Fruit fly (Drosophila melanogaster) whole organism, embryonic: Measurements from ENCODE around the gene Muc68D.

Source experiments
- Abd-B ChIP-seq: fragments of 200-800 bp; sonication (Bioruptor generic); optimal IDR thresholded peaks from 2 replicates; lab custom pipeline; 2018; ENCODE audit warnings: missing biosample characterization, mild to moderate bottlenecking, missing genetic modification characterization, moderate library complexity
- Adf1 ChIP-seq: fragments of 200-800 bp; sonication (Bioruptor generic); IDR thresholded peaks from 2 replicates; pipeline ENCODE4 v1.3.6; 2022; ENCODE audit warnings: missing biosample characterization, missing genetic modification characterization
- Atf-2 ChIP-seq: fragments of 200-800 bp; sonication (Bioruptor generic); optimal IDR thresholded peaks from 2 replicates; lab custom pipeline; 2016; ENCODE audit warnings: missing biosample characterization, missing genetic modification characterization
- CG10147 ChIP-seq: fragments of 200-800 bp; sonication (Bioruptor generic); optimal IDR thresholded peaks from 2 replicates; lab custom pipeline; 2019; ENCODE audit warnings: missing biosample characterization, mild to moderate bottlenecking, missing genetic modification characterization, moderate library complexity
- CG10565 ChIP-seq: fragments of 200-800 bp; sonication (Bioruptor generic); optimal IDR thresholded peaks from 3 replicates; lab custom pipeline; 2016; ENCODE audit warnings: missing biosample characterization, mild to moderate bottlenecking, missing genetic modification characterization
- CG15073 ChIP-seq: fragments of 200-800 bp; sonication (Bioruptor generic); optimal IDR thresholded peaks from 2 replicates; lab custom pipeline; 2016; ENCODE audit warnings: missing biosample characterization, missing genetic modification characterization
- CG15696 ChIP-seq: fragments of 200-800 bp; sonication (Bioruptor generic); optimal IDR thresholded peaks from 2 replicates; lab custom pipeline; 2019; ENCODE audit warnings: missing biosample characterization, mild to moderate bottlenecking, missing genetic modification characterization, moderate library complexity
- CG16779 ChIP-seq: fragments of 200-800 bp; sonication (Bioruptor generic); IDR thresholded peaks from 2 replicates; pipeline ENCODE4 v1.3.6; 2022; ENCODE audit warnings: missing biosample characterization, missing genetic modification characterization
- CG16863 ChIP-seq: fragments of 200-800 bp; sonication (Bioruptor generic); optimal IDR thresholded peaks from 3 replicates; lab custom pipeline; 2016; ENCODE audit warnings: missing biosample characterization, missing genetic modification characterization
- CG17568 ChIP-seq: fragments of 200-800 bp; sonication (Bioruptor generic); optimal IDR thresholded peaks from 2 replicates; lab custom pipeline; 2018; ENCODE audit warnings: missing biosample characterization, mild to moderate bottlenecking, missing genetic modification characterization, moderate library complexity
- CG18011 ChIP-seq: fragments of 200-800 bp; sonication (Bioruptor generic); optimal IDR thresholded peaks from 2 replicates; lab custom pipeline; 2017; ENCODE audit warnings: missing biosample characterization, missing genetic modification characterization, mild to moderate bottlenecking, moderate library complexity, missing genotype
- CG2199 ChIP-seq: fragments of 200-800 bp; sonication (Bioruptor generic); IDR thresholded peaks from 3 replicates; pipeline ENCODE4 v1.3.6; 2022; ENCODE audit warnings: missing biosample characterization, missing genetic modification characterization
- CG33213 ChIP-seq: fragments of 200-800 bp; sonication (Bioruptor generic); optimal IDR thresholded peaks from 3 replicates; lab custom pipeline; 2016; ENCODE audit warnings: missing biosample characterization, missing genetic modification characterization
- CG42726 ChIP-seq: fragments of 200-800 bp; sonication (Bioruptor generic); IDR thresholded peaks from 2 replicates; pipeline ENCODE4 v1.3.6; 2022; ENCODE audit warnings: missing biosample characterization, missing genetic modification characterization; ENCODE audit not compliant: partially characterized antibody
- CG5953 ChIP-seq: fragments of 200-800 bp; sonication (Bioruptor generic); IDR thresholded peaks from 2 replicates; pipeline ENCODE4 v1.3.6; 2022; ENCODE audit warnings: missing biosample characterization, missing genetic modification characterization
- CG6791 ChIP-seq: fragments of 200-800 bp; sonication (Bioruptor generic); IDR thresholded peaks from 3 replicates; pipeline ENCODE4 v1.3.6; 2022; ENCODE audit warnings: missing biosample characterization, missing genetic modification characterization; ENCODE audit not compliant: partially characterized antibody
- CG7556 ChIP-seq: fragments of 200-800 bp; sonication (Bioruptor generic); optimal IDR thresholded peaks from 2 replicates; lab custom pipeline; 2017; ENCODE audit warnings: missing biosample characterization, mild to moderate bottlenecking, missing genetic modification characterization
- CG7745 ChIP-seq: fragments of 200-800 bp; sonication (Bioruptor generic); optimal IDR thresholded peaks from 2 replicates; lab custom pipeline; 2018; ENCODE audit warnings: missing biosample characterization, mild to moderate bottlenecking, missing genetic modification characterization, moderate library complexity
- CG8765 ChIP-seq: fragments of 200-800 bp; sonication (Bioruptor generic); IDR thresholded peaks from 2 replicates; pipeline ENCODE4 v1.3.6; 2022; ENCODE audit warnings: missing biosample characterization, missing genetic modification characterization
- CG9215 ChIP-seq: fragments of 200-800 bp; sonication (Bioruptor generic); IDR thresholded peaks from 2 replicates; pipeline ENCODE4 v1.3.6; 2022; ENCODE audit warnings: missing biosample characterization, missing genetic modification characterization
- CG9437 ChIP-seq: fragments of 200-800 bp; sonication (Bioruptor generic); optimal IDR thresholded peaks from 2 replicates; lab custom pipeline; 2018; ENCODE audit warnings: missing biosample characterization, mild to moderate bottlenecking, missing genetic modification characterization
- D19A ChIP-seq: fragments of 200-800 bp; optimal IDR thresholded peaks from 3 replicates; lab custom pipeline; 2019; ENCODE audit warnings: missing biosample characterization, mild to moderate bottlenecking, missing genetic modification characterization, moderate library complexity
- E2f2 ChIP-seq: fragments of 200-800 bp; sonication (Bioruptor generic); IDR thresholded peaks from 2 replicates; pipeline ENCODE4 v1.3.6; 2022; ENCODE audit warnings: missing biosample characterization, missing genetic modification characterization
- Elba2 ChIP-seq: fragments of 200-800 bp; sonication (Bioruptor generic); optimal IDR thresholded peaks from 3 replicates; lab custom pipeline; 2016; ENCODE audit warnings: missing biosample characterization, missing genetic modification characterization
- Fer1 ChIP-seq: fragments of 200-800 bp; sonication (Bioruptor generic); optimal IDR thresholded peaks from 2 replicates; lab custom pipeline; 2017; ENCODE audit warnings: missing biosample characterization, mild to moderate bottlenecking, missing genetic modification characterization
- Fer3 ChIP-seq: fragments of 200-800 bp; sonication (Bioruptor generic); optimal IDR thresholded peaks from 2 replicates; lab custom pipeline; 2018; ENCODE audit warnings: missing biosample characterization, mild to moderate bottlenecking, missing genetic modification characterization, moderate library complexity
- HmgD ChIP-seq: fragments of 200-800 bp; sonication (Bioruptor generic); optimal IDR thresholded peaks from 3 replicates; lab custom pipeline; 2016; ENCODE audit warnings: missing biosample characterization, missing genetic modification characterization
- Hsf ChIP-seq: fragments of 200-800 bp; sonication (Bioruptor generic); optimal IDR thresholded peaks from 3 replicates; lab custom pipeline; 2016; ENCODE audit warnings: missing biosample characterization, missing genetic modification characterization
- Kr ChIP-seq: fragments of 200-800 bp; sonication (Bioruptor generic); optimal IDR thresholded peaks from 2 replicates; lab custom pipeline; 2017; ENCODE audit warnings: missing biosample characterization, mild to moderate bottlenecking, missing genetic modification characterization
- NC2β ChIP-seq: fragments of 200-800 bp; sonication (Bioruptor generic); optimal IDR thresholded peaks from 2 replicates; lab custom pipeline; 2016; ENCODE audit warnings: missing biosample characterization, missing genetic modification characterization
- NfI ChIP-seq: fragments of 200-800 bp; sonication (Bioruptor generic); optimal IDR thresholded peaks from 3 replicates; lab custom pipeline; 2018; ENCODE audit warnings: missing biosample characterization, mild to moderate bottlenecking, missing genetic modification characterization, moderate library complexity
- Ptx1 ChIP-seq: fragments of 200-800 bp; sonication (Bioruptor generic); IDR thresholded peaks from 2 replicates; pipeline ENCODE4 v1.3.6; 2022; ENCODE audit warnings: missing biosample characterization, missing genetic modification characterization
- ab ChIP-seq: fragments of 200-800 bp; sonication (Bioruptor generic); optimal IDR thresholded peaks from 2 replicates; lab custom pipeline; 2016; ENCODE audit warnings: missing biosample characterization, missing genetic modification characterization
- ara ChIP-seq: fragments of 200-800 bp; sonication (Bioruptor generic); IDR thresholded peaks from 2 replicates; pipeline ENCODE4 v1.3.6; 2022; ENCODE audit warnings: missing biosample characterization, missing genetic modification characterization
- chm ChIP-seq: fragments of 200-800 bp; sonication (Bioruptor generic); IDR thresholded peaks from 2 replicates; pipeline ENCODE4 v1.3.6; 2022; ENCODE audit warnings: missing biosample characterization, missing genetic modification characterization
- en ChIP-seq: fragments of 200-800 bp; sonication (Bioruptor generic); optimal IDR thresholded peaks from 2 replicates; lab custom pipeline; 2016; ENCODE audit warnings: missing biosample characterization, missing genetic modification characterization
- fd64A ChIP-seq: fragments of 200-800 bp; sonication (Bioruptor generic); optimal IDR thresholded peaks from 3 replicates; lab custom pipeline; 2018; ENCODE audit warnings: missing biosample characterization, mild to moderate bottlenecking, missing genetic modification characterization
- ftz-f1 ChIP-seq: fragments of 200-800 bp; sonication (Bioruptor generic); optimal IDR thresholded peaks from 2 replicates; lab custom pipeline; 2016; ENCODE audit warnings: missing biosample characterization, missing genetic modification characterization
- gcm ChIP-seq: fragments of 200-800 bp; sonication (Bioruptor generic); optimal IDR thresholded peaks from 2 replicates; lab custom pipeline; 2019; ENCODE audit warnings: missing biosample characterization, mild to moderate bottlenecking, missing genetic modification characterization, moderate library complexity
- gsb-n ChIP-seq: fragments of 200-800 bp; sonication (Bioruptor generic); optimal IDR thresholded peaks from 3 replicates; lab custom pipeline; 2018; ENCODE audit warnings: missing biosample characterization, mild to moderate bottlenecking, missing genetic modification characterization
- gt ChIP-seq: fragments of 200-800 bp; sonication (Bioruptor generic); IDR thresholded peaks from 2 replicates; pipeline ENCODE4 v1.3.6; 2022; ENCODE audit warnings: missing biosample characterization, missing genetic modification characterization
- ken ChIP-seq: fragments of 200-800 bp; sonication (Bioruptor generic); IDR thresholded peaks from 3 replicates; pipeline ENCODE4 v1.3.6; 2022; ENCODE audit warnings: missing biosample characterization, missing genetic modification characterization
- klu ChIP-seq: fragments of 200-800 bp; sonication (Bioruptor generic); IDR thresholded peaks from 2 replicates; pipeline ENCODE4 v1.3.6; 2022; ENCODE audit warnings: missing biosample characterization, missing genetic modification characterization
- otp ChIP-seq: fragments of 200-800 bp; sonication (Bioruptor generic); IDR thresholded peaks from 3 replicates; pipeline ENCODE4, ENCODE4 v1.3.6; 2022; ENCODE audit warnings: missing biosample characterization, missing genetic modification characterization
- pzg ChIP-seq: fragments of 200-800 bp; sonication (Bioruptor generic); optimal IDR thresholded peaks from 3 replicates; lab custom pipeline; 2018; ENCODE audit warnings: missing biosample characterization, mild to moderate bottlenecking, missing genetic modification characterization, moderate library complexity
- sc ChIP-seq, 3 experiments: fragments of >200 bp in 2 of 3; fragments of 200-800 bp in 1 of 3; sonication (Bioruptor generic) in 1 of 3; optimal IDR thresholded peaks; 2 replicates in 2 of 3; 3 replicates in 1 of 3; lab custom pipeline; 2017; ENCODE audit warnings: mild to moderate bottlenecking in 1 of 3, missing biosample characterization in 1 of 3, missing genetic modification characterization in 1 of 3, missing genetic modification reagents in 1 of 3
- sisA ChIP-seq: fragments of 200-800 bp; sonication (Bioruptor generic); IDR thresholded peaks from 2 replicates; pipeline ENCODE4 v1.3.6; 2022; ENCODE audit warnings: missing biosample characterization, missing genetic modification characterization
- unpg ChIP-seq: fragments of 200-800 bp; sonication (Bioruptor generic); optimal IDR thresholded peaks from 3 replicates; lab custom pipeline; 2018; ENCODE audit warnings: missing biosample characterization, mild to moderate bottlenecking, missing genetic modification characterization, moderate library complexity
- vvl ChIP-seq: fragments of 200-800 bp; sonication (Bioruptor generic); IDR thresholded peaks from 2 replicates; pipeline ENCODE4 v1.3.6; 2022; ENCODE audit warnings: missing biosample characterization, missing genetic modification characterization
- wor ChIP-seq: fragments of 200-800 bp; sonication (Bioruptor generic); IDR thresholded peaks from 2 replicates; pipeline ENCODE4 v1.3.6; 2022; ENCODE audit warnings: missing biosample characterization, missing genetic modification characterization

Gene Muc68D

DNA sequence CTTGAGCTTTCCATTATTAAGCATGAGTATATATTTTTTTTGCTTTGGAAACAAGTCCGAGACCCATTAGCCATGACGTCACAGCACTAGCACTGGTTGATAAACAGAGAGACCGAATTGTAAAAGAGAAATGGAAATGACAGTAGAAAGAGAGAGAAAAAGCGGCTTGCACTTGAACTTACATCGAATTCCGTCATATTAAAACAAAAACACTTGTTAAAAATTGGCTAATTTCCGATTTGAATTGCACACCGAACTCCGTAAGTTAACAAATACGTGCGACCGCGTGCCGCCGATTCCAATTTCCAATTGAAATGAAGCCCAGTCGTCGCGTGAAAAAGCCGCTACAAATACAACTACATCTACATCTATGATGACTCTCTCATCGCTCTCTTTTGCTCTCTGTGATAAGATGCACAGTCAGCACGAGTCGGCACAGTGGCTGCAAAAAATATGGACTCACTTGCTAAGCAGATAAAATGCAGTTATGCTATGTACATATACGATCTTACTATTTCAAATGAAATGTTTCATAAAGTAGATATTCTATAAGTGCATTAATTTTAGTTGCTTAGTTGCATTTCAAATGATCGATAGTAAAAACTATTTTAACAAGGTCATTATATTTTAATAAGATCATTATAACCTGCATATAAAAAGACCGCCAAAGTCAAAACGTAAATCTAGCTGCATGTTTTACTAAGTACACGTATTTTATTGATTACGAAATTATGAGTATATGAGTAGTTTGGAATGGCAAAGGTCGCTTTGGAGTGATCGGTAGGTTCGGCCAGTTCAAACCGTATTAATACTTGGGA, 47.9 kb upstream of the Muc68D start (continued):
- TF ChIP-seq ftz-f1 (no peak), gcm (GFP tag; lab: Kevin White, UChicago) (no peak), E2f2 (peak; percentile 32; the same call in 1 of the 2 replicates), otp (GFP tag; lab: Robert Waterston, UW) (no peak), wor (GFP tag; lab: Robert Waterston, UW) (no peak), D19A (tag; lab: Kevin White, UChicago) (no peak), CG16779 (no peak), CG10565 (GFP tag; lab: Kevin White, UChicago) (no peak), Adf1 (GFP tag; lab: Robert Waterston, UW) (no peak), CG15073 (no peak), CG42726 (no peak), klu (no peak), pzg (GFP tag; lab: Kevin White, UChicago) (no peak), en (no peak), CG7745 (tag; lab: Kevin White, UChicago) (no peak), unpg (GFP tag; lab: Kevin White, UChicago) (peak; percentile 43), sc (optimal IDR thresholded peaks at IDR 0.05; lab: Kevin White, UChicago) (no peak), sc (GFP tag; optimal IDR thresholded peaks at IDR 0.05; lab: Kevin White, UChicago) (no peak), HmgD (no peak), Fer3 (tag; lab: Kevin White, UChicago) (peak; percentile 55), Kr (GFP tag; lab: Kevin White, UChicago) (no peak), CG10147 (GFP tag; lab: Kevin White, UChicago) (no peak), vvl (GFP tag; lab: Robert Waterston, UW) (peak; percentile 83), NfI (GFP tag; lab: Kevin White, UChicago) (peak; percentile 33), CG9437 (peak; percentile 13), Atf-2 (GFP tag; lab: Kevin White, UChicago) (peak; percentile 17), CG17568 (GFP tag; lab: Kevin White, UChicago) (no peak), ab (GFP tag; lab: Kevin White, UChicago) (no peak), CG18011 (GFP tag; lab: Kevin White, UChicago) (no peak), ken (GFP tag; lab: Robert Waterston, UW) (no peak), NC2β (GFP tag; lab: Kevin White, UChicago) (peak; percentile 1), Abd-B (no peak), Fer1 (GFP tag; lab: Kevin White, UChicago) (no peak), ara (no peak), CG6791 (GFP tag; lab: Robert Waterston, UW) (no peak), chm (GFP tag; lab: Robert Waterston, UW) (peak; percentile 55; the same call in 1 of the 2 replicates), fd64A (GFP tag; lab: Kevin White, UChicago) (no peak), CG33213 (no peak), Elba2 (GFP tag; lab: Kevin White, UChicago) (peak; percentile 71), CG2199 (GFP tag; lab: Robert Waterston, UW) (peak; percentile 74; the same call in 2 of the 3 replicates), Hsf (GFP tag; lab: Kevin White, UChicago) (peak; percentile 41), Ptx1 (GFP tag; lab: Robert Waterston, UW) (peak; percentile 33; the same call in 1 of the 2 replicates), sisA (no peak), CG16863 (GFP tag; lab: Kevin White, UChicago) (no peak), gsb-n (tag; lab: Kevin White, UChicago) (no peak), CG7556 (GFP tag; lab: Kevin White, UChicago) (peak; percentile 20), CG8765 (GFP tag; lab: Robert Waterston, UW) (no peak), CG9215 (no peak), CG5953 (GFP tag; lab: Robert Waterston, UW) (no peak), gt (GFP tag; lab: Robert Waterston, UW) (no peak), CG15696 (no peak)
